Worm (Caenorhabditis elegans): ENCODE data around the gene str-101.

DNA sequence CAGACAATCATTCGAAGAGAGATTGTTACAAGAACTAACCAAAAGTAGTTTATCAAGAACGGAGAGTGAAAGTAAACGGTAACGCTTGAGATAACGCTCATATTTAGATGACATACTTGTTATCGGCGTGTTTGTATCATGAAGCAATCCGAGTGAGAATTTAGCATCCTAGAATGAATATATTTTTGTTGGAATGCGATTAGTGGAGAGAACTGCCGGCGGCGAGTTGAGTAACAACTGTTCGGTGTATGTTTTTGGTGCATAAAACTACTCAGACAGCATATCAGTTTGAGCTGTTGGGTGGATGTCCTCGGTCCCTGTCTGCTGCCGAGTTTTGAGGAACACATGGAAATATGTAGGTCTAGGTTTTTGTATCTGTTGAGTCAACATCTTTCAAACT is 21.8 kb upstream of the str-101 start, which contains the start of gene T23D5.3:
- TF ChIP-seq ztf-23 (GFP tag; IDR thresholded peaks at IDR 0.05) (no peak), ztf-29 (GFP tag; IDR thresholded peaks at IDR 0.05) (no peak)

Data from whole organism, midembryonic.